Worm (Caenorhabditis elegans): ENCODE measurements around the gene tbc-13.

Gene tbc-13

ce11 chrX:12446572-12446971 is 38.3 kb upstream of the tbc-13 start:
- TF ChIP-seq ces-1 (GFP tag; optimal IDR thresholded peaks at IDR 0.05) (no peak), unc-120 (tag; optimal IDR thresholded peaks at IDR 0.05; ENCODE audit: poor library complexity, severe bottlenecking) (no peak), lin-32 (GFP tag; optimal IDR thresholded peaks at IDR 0.05) (no peak), unc-62 (GFP tag; optimal IDR thresholded peaks at IDR 0.05) (no peak), mab-5 (tag; optimal IDR thresholded peaks at IDR 0.05) (no peak), cnd-1 (tag; optimal IDR thresholded peaks at IDR 0.05) (no peak), snpc-4 (tag; optimal IDR thresholded peaks at IDR 0.05) (no peak), bed-3 (GFP tag; optimal IDR thresholded peaks at IDR 0.05) (no peak), nhr-2 (tag; optimal IDR thresholded peaks at IDR 0.05) (no peak), ceh-43 (GFP tag; optimal IDR thresholded peaks at IDR 0.05) (no peak), zip-8 (tag; optimal IDR thresholded peaks at IDR 0.05) (no peak), lin-13 (tag; optimal IDR thresholded peaks at IDR 0.05) (no peak), blmp-1 (tag; optimal IDR thresholded peaks at IDR 0.05) (no peak), sem-2 (GFP tag; optimal IDR thresholded peaks at IDR 0.05) (no peak)

- TF ChIP-seq mep-1 (tag; optimal IDR thresholded peaks at IDR 0.05) (no peak), ceh-39 (tag; optimal IDR thresholded peaks at IDR 0.05) (no peak), mls-2 (tag; optimal IDR thresholded peaks at IDR 0.05) (no peak), nhr-76 (tag; optimal IDR thresholded peaks at IDR 0.05) (no peak), mab-5 (tag; optimal IDR thresholded peaks at IDR 0.05) (no peak), lin-32 (GFP tag; optimal IDR thresholded peaks at IDR 0.05) (no peak), flh-1 (GFP tag; optimal IDR thresholded peaks at IDR 0.05) (no peak), elt-3 (tag; optimal IDR thresholded peaks at IDR 0.05) (no peak), cnd-1 (tag; optimal IDR thresholded peaks at IDR 0.05) (no peak), ztf-11 (tag; optimal IDR thresholded peaks at IDR 0.05) (no peak), nhr-12 (tag; optimal IDR thresholded peaks at IDR 0.05) (no peak), elt-1 (tag; optimal IDR thresholded peaks at IDR 0.05; ENCODE audit: borderline replicate concordance, insufficient read depth) (no peak), sem-2 (GFP tag; optimal IDR thresholded peaks at IDR 0.05) (no peak), ham-2 (GFP tag; optimal IDR thresholded peaks at IDR 0.05) (no peak), ces-1 (GFP tag; optimal IDR thresholded peaks at IDR 0.05) (no peak), ceh-83 (GFP tag; optimal IDR thresholded peaks at IDR 0.05) (no peak), unc-62 (GFP tag; optimal IDR thresholded peaks at IDR 0.05) (no peak), nhr-2 (tag; optimal IDR thresholded peaks at IDR 0.05) (no peak), bed-3 (GFP tag; optimal IDR thresholded peaks at IDR 0.05) (no peak)
Observed at ce11 chrX:12449262-12449942, 35.4 kb upstream of the tbc-13 start, which contains the start of gene T18D3.6. Gene T18D3.6 (plus strand): TSS chrX:12449892.

- TF ChIP-seq snpc-4 (tag; optimal IDR thresholded peaks at IDR 0.05) (no peak), unc-39 (tag; optimal IDR thresholded peaks at IDR 0.05) (no peak), tbx-8 (GFP tag; optimal IDR thresholded peaks at IDR 0.05) (no peak)
Observed at ce11 chrX:12451258-12451657, 33.6 kb upstream of the tbc-13 start.

- TF ChIP-seq hlh-1 (tag; optimal IDR thresholded peaks at IDR 0.05) (no peak), elt-1 (tag; optimal IDR thresholded peaks at IDR 0.05; ENCODE audit: borderline replicate concordance, insufficient read depth) (no peak), ceh-43 (GFP tag; optimal IDR thresholded peaks at IDR 0.05) (no peak), ztf-11 (tag; optimal IDR thresholded peaks at IDR 0.05) (peak; percentile 13), zip-8 (tag; optimal IDR thresholded peaks at IDR 0.05) (no peak), mab-5 (tag; optimal IDR thresholded peaks at IDR 0.05) (no peak), bed-3 (GFP tag; optimal IDR thresholded peaks at IDR 0.05) (no peak), lin-32 (GFP tag; optimal IDR thresholded peaks at IDR 0.05) (peak; percentile 20), flh-1 (GFP tag; optimal IDR thresholded peaks at IDR 0.05) (peak; percentile 18), nhr-76 (tag; optimal IDR thresholded peaks at IDR 0.05) (no peak), unc-62 (GFP tag; optimal IDR thresholded peaks at IDR 0.05) (peak; percentile 37), tbx-8 (GFP tag; optimal IDR thresholded peaks at IDR 0.05) (no peak), lsy-2 (tag; optimal IDR thresholded peaks at IDR 0.05) (no peak), sem-2 (GFP tag; optimal IDR thresholded peaks at IDR 0.05) (peak; percentile 8), nhr-2 (tag; optimal IDR thresholded peaks at IDR 0.05) (no peak), ham-2 (GFP tag; optimal IDR thresholded peaks at IDR 0.05) (no peak), ceh-39 (tag; optimal IDR thresholded peaks at IDR 0.05) (no peak), blmp-1 (tag; optimal IDR thresholded peaks at IDR 0.05) (no peak), ces-1 (GFP tag; optimal IDR thresholded peaks at IDR 0.05) (peak; percentile 31), unc-120 (tag; optimal IDR thresholded peaks at IDR 0.05; ENCODE audit: poor library complexity, severe bottlenecking) (peak; percentile 40), M03D4.4 (tag; optimal IDR thresholded peaks at IDR 0.05) (peak; percentile 54), nhr-12 (tag; optimal IDR thresholded peaks at IDR 0.05) (no peak), mep-1 (tag; optimal IDR thresholded peaks at IDR 0.05) (no peak), cnd-1 (tag; optimal IDR thresholded peaks at IDR 0.05) (peak; percentile 51), nhr-28 (tag; optimal IDR thresholded peaks at IDR 0.05) (no peak), pha-4 (tag; optimal IDR thresholded peaks at IDR 0.05) (no peak), snpc-4 (tag; optimal IDR thresholded peaks at IDR 0.05) (no peak), unc-39 (tag; optimal IDR thresholded peaks at IDR 0.05) (no peak), nhr-237 (tag; optimal IDR thresholded peaks at IDR 0.05) (no peak), ceh-83 (GFP tag; optimal IDR thresholded peaks at IDR 0.05) (no peak), elt-3 (tag; optimal IDR thresholded peaks at IDR 0.05) (no peak), lin-13 (tag; optimal IDR thresholded peaks at IDR 0.05) (peak; percentile 4), drap-1 (GFP tag; optimal IDR thresholded peaks at IDR 0.05) (peak; percentile 64), mls-2 (tag; optimal IDR thresholded peaks at IDR 0.05) (peak; percentile 86), sptf-1 (tag; optimal IDR thresholded peaks at IDR 0.05) (peak; percentile 47)
Observed at ce11 chrX:12452143-12452570, 32.7 kb upstream of the tbc-13 start.

Data from whole organism, mixed stage, embryonic.